Worm (Caenorhabditis elegans): ENCODE measurements around the gene ZC190.7.

ce11 chrV:8677193-8677592 is 9.5 kb downstream of the ZC190.7 start, which contains the start of gene ZC190.6:
- TF ChIP-seq him-1 (tag; optimal IDR thresholded peaks at IDR 0.05) (no peak), W03F9.2 (tag; optimal IDR thresholded peaks at IDR 0.05) (no peak), dao-5 (tag; optimal IDR thresholded peaks at IDR 0.05) (no peak)

All from whole organism, L4/young adult.